Worm (Caenorhabditis elegans): ENCODE results near the gene hst-6.

hst-6 gene

DNA sequence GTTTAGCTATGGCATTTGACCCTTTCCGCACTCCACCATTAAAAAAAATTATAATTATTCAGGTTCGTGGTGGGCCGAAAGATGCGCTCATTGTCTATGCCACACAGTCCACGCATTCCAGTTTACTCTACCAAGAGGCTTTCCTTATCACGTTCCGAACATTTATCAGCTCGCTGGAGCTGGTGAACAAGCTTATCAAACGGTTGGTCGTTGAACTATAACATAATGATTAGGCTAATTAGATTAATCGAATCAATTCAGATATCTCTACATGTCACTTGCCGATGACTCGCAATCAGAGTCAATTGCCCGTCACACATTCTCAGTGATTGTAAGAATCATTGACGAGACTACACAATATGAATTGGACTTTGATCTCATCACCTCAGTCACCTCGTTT, 6.0 kb upstream of the hst-6 start:
- no peak for TF ChIP-seq unc-62 (GFP tag; optimal IDR thresholded peaks at IDR 0.05)

DNA sequence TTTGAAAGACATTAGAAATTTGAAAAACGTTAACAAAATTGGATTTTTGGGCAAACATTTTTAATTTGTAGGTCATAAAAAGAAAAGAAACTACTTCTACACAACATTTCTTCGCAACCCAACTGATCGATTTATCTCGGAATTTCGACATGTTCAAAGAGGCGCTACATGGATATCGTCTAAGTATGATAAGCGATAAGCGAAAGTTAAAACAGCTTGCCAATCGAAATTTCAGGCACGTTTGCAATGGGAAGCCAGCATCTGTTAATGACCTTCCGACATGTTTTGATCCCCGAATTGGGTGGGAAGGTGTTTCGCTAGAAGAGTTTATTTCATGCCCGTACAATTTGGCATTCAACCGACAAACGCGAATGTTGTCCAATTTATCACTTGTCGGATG, 1.4 kb downstream of the hst-6 start:
- TF ChIP-seq unc-62 (GFP tag; optimal IDR thresholded peaks at IDR 0.05): no peak

- no peak for TF ChIP-seq unc-62 (GFP tag; optimal IDR thresholded peaks at IDR 0.05)
These were observed 2.9 kb downstream of the hst-6 start for ce11 chrX:5278249-5278648.

ce11 chrX:5279170-5279635, 3.8 kb downstream of the hst-6 start, which contains the start of gene Y34B4A.2:
Gene Y34B4A.2, plus strand, starts transcription at chrX:5279497.
- TF ChIP-seq unc-62 (GFP tag; optimal IDR thresholded peaks at IDR 0.05): no peak

DNA sequence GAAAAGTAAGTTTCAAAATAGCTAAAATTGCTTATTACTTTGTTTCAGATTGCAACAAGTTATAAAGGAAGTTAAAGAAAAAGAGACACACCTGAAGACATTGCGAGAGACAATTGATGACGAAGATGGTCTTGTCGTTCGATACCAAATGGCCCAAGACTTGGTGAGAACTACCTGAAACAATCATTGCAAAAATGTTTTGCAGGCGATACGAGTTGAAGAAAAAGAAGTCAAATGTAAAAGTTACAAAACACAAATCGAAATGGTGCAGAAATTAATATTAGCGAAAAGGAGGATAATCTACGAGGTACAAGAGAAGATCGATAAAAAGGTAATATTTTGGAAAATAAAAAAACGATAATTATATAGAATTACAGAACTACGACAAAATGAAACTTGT, 4.3 kb downstream of the hst-6 start, which contains the start of gene rga-8:
rga-8 (minus strand) TSS at position 101 of the 400 bp plus-strand sequence.
- TF ChIP-seq unc-62 (GFP tag; optimal IDR thresholded peaks at IDR 0.05): no peak

DNA sequence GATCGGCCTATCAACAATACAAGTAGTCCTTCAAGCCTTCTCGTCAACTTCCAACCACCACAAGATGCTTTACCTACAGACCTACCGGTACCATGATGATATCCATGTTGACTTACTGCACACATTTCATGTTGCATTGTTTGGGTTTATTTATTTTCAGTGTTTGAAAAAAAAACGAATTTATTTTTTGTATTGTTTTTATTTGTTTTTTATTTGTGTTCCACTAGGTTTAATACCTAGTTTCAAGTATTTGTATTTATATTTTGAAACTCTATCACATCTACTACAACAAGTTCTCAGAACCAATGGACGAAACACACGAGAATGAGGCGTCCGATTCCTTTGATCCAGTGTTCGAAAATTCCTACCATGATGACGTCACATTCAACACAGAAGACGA, 8.2 kb downstream of the hst-6 start, which contains the start of gene vps-41:
vps-41 (plus strand) TSS at position 301 of the 400 bp plus-strand sequence.
- TF ChIP-seq unc-62 (GFP tag; optimal IDR thresholded peaks at IDR 0.05): no peak

DNA sequence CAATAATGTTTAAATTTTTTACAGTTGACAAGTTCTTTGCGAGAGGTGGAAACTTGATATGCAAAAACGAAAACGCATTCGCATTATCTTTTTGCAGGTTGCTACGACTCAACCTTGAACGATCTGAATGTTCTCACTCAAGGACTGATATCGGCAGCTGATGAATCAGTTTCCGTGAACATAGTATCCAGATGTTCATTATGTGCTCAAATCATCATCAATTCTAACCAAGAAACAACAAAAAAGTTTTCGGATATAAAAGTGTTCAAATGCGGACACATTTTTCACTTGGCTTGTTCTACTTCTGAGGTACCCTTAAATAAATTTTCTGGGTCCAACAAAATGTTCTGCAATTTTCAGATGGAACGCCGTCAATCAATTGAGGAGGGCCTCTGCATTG, 13.7 kb downstream of the hst-6 start:
- TF ChIP-seq unc-62 (GFP tag; optimal IDR thresholded peaks at IDR 0.05): no peak

DNA sequence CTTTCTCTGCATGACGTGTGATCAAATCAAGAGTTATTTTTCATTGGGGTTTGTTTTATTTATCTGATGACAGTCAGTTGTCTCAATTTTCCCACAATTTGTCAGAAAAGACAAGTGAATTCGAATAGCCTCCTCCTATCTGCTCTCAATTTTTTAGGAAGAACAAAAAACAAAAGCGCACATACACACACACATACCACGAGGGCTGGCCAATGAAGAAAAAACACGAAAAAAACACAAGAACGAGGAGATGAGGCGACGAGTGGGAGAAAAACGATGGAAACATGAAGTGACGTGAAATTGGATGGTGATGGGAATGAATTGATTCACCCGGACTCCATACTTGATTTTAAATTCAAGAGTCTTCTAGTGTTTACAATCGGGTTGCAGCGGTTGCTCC, 18.5 kb downstream of the hst-6 start:
- TF ChIP-seq unc-62 (GFP tag; optimal IDR thresholded peaks at IDR 0.05): no peak

DNA sequence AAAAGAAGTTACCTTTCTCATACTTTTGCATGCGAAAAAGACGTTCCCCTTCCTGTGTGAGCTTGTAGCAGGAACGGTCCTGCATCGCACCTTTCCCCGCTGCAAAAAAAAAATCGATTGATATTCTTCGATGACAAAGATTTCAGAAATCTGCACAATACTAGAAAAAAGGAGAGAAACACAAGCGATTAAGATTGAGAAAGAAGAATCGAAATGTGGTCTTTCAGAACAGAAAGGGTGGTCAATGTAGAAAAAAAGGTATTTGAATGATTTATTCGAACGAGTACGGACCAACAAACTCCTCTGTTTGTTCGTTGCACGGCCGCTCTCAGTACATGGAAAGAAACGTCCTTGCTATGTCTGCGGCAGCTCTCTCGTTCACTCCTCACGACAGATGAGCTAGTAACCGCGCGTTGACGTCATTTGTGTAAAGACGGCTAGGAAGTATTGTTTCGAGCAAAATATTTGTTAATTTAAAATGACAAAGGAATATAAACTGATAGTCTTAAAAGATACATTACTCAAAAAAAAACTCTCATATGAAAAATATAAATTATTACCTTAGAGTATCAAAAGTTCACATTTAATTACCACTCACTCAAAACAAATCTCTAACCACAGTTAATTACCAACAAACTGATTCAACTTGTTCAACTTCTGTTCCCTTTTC, 22.7 kb downstream of the hst-6 start, which contains the start of gene ift-81:
ift-81 (plus strand) TSS at position 620 of the 670 bp plus-strand sequence.
- TF ChIP-seq unc-62 (GFP tag; optimal IDR thresholded peaks at IDR 0.05): no peak

DNA sequence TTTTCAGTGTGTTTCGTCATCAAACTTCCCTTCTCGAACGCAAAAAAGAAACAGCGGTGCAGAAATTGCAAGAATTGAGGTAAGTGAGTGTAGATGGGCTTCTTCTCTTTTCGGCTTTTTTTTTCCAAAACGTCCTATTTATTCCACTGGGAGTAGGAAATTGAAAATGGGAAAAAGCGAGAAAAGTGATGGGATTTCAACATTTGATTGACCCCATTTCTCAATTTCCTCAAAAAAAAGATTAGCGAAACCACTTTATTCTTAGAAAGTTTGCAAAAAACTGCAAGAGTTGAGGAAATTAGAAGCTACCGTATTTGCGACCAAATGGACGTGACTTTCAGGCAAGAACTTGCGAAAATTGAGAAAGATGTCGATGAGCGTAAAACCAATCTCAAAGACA, 28.1 kb downstream of the hst-6 start, which contains the start of gene ags-3:
ags-3 (minus strand) TSS at position 101 of the 400 bp plus-strand sequence.
- TF ChIP-seq unc-62 (GFP tag; optimal IDR thresholded peaks at IDR 0.05): no peak

- no peak for TF ChIP-seq unc-62 (GFP tag; optimal IDR thresholded peaks at IDR 0.05)
These were observed 34.3 kb downstream of the hst-6 start for ce11 chrX:5309622-5310021.

- no peak for TF ChIP-seq unc-62 (GFP tag; optimal IDR thresholded peaks at IDR 0.05)
These were observed 35.8 kb downstream of the hst-6 start for ce11 chrX:5311174-5311573.

DNA sequence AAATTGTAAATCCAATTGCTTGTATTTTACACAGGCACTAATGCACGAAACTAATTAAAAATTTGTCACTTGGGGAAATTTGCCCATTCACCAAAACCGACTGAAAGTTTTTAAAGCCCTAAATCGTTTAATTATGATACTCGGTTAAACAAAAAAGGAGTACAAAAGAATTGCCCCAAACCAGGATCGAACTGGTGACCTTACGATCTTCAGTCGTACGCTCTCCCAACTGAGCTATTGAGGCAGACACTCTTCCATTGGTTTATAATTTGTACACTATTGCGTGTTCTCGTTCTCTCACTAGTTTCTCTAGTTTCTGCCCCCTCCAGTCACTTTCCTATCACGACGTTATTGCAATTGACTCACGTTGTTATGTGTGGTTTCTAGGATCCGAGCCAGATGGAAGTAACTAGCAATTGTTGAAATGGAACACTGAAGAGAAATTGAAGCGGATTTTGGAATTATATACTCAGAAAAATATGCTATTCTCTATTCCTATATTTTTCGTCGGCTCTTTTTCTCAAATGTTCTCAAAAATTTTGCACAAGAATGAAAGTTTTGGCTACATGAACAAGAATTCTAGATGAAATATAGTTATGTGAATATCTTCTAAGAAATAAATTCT, 44.0 kb downstream of the hst-6 start:
- no peak for TF ChIP-seq unc-62 (GFP tag; optimal IDR thresholded peaks at IDR 0.05)

ce11 chrX:5321563-5321962, 46.2 kb downstream of the hst-6 start:
- TF ChIP-seq unc-62 (GFP tag; optimal IDR thresholded peaks at IDR 0.05): no peak

DNA sequence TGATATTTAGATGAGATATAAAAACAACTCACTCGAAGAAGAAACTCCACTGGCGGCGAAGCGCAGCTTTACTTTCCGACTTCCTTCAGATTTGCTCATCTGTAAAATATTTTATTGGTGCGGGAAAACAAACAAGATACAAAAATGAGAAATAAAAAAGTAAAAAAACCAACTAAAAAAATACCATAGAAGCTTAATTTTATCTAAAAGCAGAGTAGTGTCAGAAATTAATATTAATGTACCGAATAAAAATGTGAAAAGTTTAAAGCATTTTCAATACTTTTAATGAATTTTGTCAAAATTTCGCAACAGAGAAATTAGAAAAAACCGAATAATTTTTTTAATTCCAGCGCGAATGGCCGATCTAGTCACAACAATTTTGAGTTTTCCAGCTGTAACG, 47.9 kb downstream of the hst-6 start, which contains the start of gene sto-2:
sto-2 (minus strand) TSS at position 101 of the 400 bp plus-strand sequence.
- no peak for TF ChIP-seq unc-62 (GFP tag; optimal IDR thresholded peaks at IDR 0.05)

All from whole organism, dauer.